Fruit fly (Drosophila melanogaster) whole organism, pupa: ENCODE results near the gene Mhcl.

Experiments used
- CG12605 ChIP-seq: fragments of 200-800 bp; sonication (Bioruptor generic); IDR thresholded peaks from 2 replicates; pipeline ENCODE4 v1.3.6; 2022; ENCODE audit warnings: missing biosample characterization, missing genetic modification characterization
- CG13204 ChIP-seq: fragments of 200-800 bp; sonication (Bioruptor generic); optimal IDR thresholded peaks from 2 replicates; lab custom pipeline; 2018; ENCODE audit warnings: missing biosample characterization, mild to moderate bottlenecking, missing genetic modification characterization, moderate library complexity
- CG14655 ChIP-seq: fragments of 200-800 bp; sonication (Bioruptor generic); optimal IDR thresholded peaks from 3 replicates; lab custom pipeline; 2017; ENCODE audit warnings: mild to moderate bottlenecking, missing biosample characterization, missing genetic modification reagents, missing genetic modification characterization
- CG17806 ChIP-seq: fragments of 200-800 bp; sonication (Bioruptor generic); optimal IDR thresholded peaks from 2 replicates; lab custom pipeline; 2018; ENCODE audit warnings: missing biosample characterization, mild to moderate bottlenecking, missing genetic modification characterization, moderate library complexity
- CG4496 ChIP-seq: fragments of 200-800 bp; sonication (Bioruptor generic); IDR thresholded peaks from 3 replicates; pipeline ENCODE4 v1.3.6; 2022; ENCODE audit warnings: missing biosample characterization, missing genetic modification characterization
- CG9948 ChIP-seq: fragments of 200-800 bp; sonication (Bioruptor generic); optimal IDR thresholded peaks from 2 replicates; lab custom pipeline; 2018; ENCODE audit warnings: missing biosample characterization, mild to moderate bottlenecking, missing genetic modification characterization, moderate library complexity
- EcR ChIP-seq: fragments of 200-800 bp; sonication (Bioruptor generic); optimal IDR thresholded peaks from 3 replicates; lab custom pipeline; 2019; ENCODE audit warnings: missing biosample characterization, missing genetic modification characterization, mild to moderate bottlenecking, moderate library complexity, missing genetic modification reagents
- Pif1A ChIP-seq: fragments of 200-800 bp; sonication (Bioruptor generic); optimal IDR thresholded peaks from 3 replicates; lab custom pipeline; 2016; ENCODE audit warnings: missing biosample characterization, missing genetic modification characterization
- Snoo ChIP-seq: fragments of 200-800 bp; sonication (Bioruptor generic); optimal IDR thresholded peaks from 3 replicates; lab custom pipeline; 2017; ENCODE audit warnings: missing biosample characterization, mild to moderate bottlenecking, missing genetic modification characterization, inconsistent platforms
- gl ChIP-seq: fragments of 200-800 bp; sonication (Bioruptor generic); optimal IDR thresholded peaks from 2 replicates; lab custom pipeline; 2018; ENCODE audit warnings: missing biosample characterization, mild to moderate bottlenecking, missing genetic modification characterization
- rn ChIP-seq: fragments of 200-800 bp; sonication (Bioruptor generic); IDR thresholded peaks from 2 replicates; pipeline ENCODE4 v1.3.6; 2022; ENCODE audit warnings: missing biosample characterization, missing genetic modification characterization

- TF ChIP-seq EcR (GFP tag; lab: Kevin White, UChicago) (peak; percentile 96), CG17806 (peak; percentile 99), CG4496 (GFP tag; lab: Robert Waterston, UW) (peak; percentile 99), Snoo (tag; lab: Kevin White, UChicago) (peak; percentile 99), gl (tag; lab: Kevin White, UChicago) (peak; percentile 97), CG12605 (GFP tag; lab: Robert Waterston, UW) (peak; percentile 97), CG14655 (peak; percentile 99), rn (GFP tag; lab: Robert Waterston, UW) (peak; percentile 96), CG9948 (tag; lab: Kevin White, UChicago) (peak; percentile 99), Pif1A (GFP tag; lab: Kevin White, UChicago) (peak; percentile 99), CG13204 (GFP tag; lab: Kevin White, UChicago) (peak; percentile 94)
Observed at dm6 chr3R:16097661-16098329, 766 bp downstream of the Mhcl start.
